Worm (Caenorhabditis elegans) whole organism, dauer: ENCODE results near the gene K08F11.1.

Source experiments
- unc-62 ChIP-seq: sonication (generic microtip); optimal IDR thresholded peaks from 2 replicates; lab custom pipeline; 2017; ENCODE audit warnings: missing biosample characterization, missing genetic modification reagents, missing genetic modification characterization

Gene K08F11.1

ce11 chrIV:4745422-4745821 is 20.8 kb downstream of the K08F11.1 start, which contains the start of gene timm-17B.1:
TSS of gene timm-17B.1 (minus strand) at chrIV:4745492.
- no peak for TF ChIP-seq unc-62 (GFP tag; lab: Kevin White, UChicago)

- TF ChIP-seq unc-62 (GFP tag; lab: Kevin White, UChicago) = no peak
These were observed 22.9 kb downstream of the K08F11.1 start, which contains the start of gene tctn-1 for ce11 chrIV:4747553-4747952. TSS of gene tctn-1 (minus strand) at chrIV:4747832.

ce11 chrIV:4748408-4749105 is 23.9 kb downstream of the K08F11.1 start, which contains the start of gene cyc-2.1:
TSS of gene cyc-2.1 (minus strand) at chrIV:4749012.
- no peak for TF ChIP-seq unc-62 (GFP tag; lab: Kevin White, UChicago)

- no peak for TF ChIP-seq unc-62 (GFP tag; lab: Kevin White, UChicago)
These were observed 24.5 kb downstream of the K08F11.1 start for ce11 chrIV:4749155-4749554.

ce11 chrIV:4749728-4750278 is 25.1 kb downstream of the K08F11.1 start, which contains the start of the genes rpl-20 and Y17G9B.5:
TSS of gene rpl-20 (minus strand) at chrIV:4749778.
TSS of gene Y17G9B.5 (plus strand) at chrIV:4750240.
- TF ChIP-seq unc-62 (GFP tag; lab: Kevin White, UChicago) = peak; percentile 61

ce11 chrIV:4751814-4752213 is 27.2 kb downstream of the K08F11.1 start, which contains the start of gene Y17G9B.4:
TSS of gene Y17G9B.4 (plus strand) at chrIV:4752119.
- TF ChIP-seq unc-62 (GFP tag; lab: Kevin White, UChicago) = no peak

- no peak for TF ChIP-seq unc-62 (GFP tag; lab: Kevin White, UChicago)
These were observed 31.4 kb downstream of the K08F11.1 start, which contains the start of the genes fbxb-77 and Y17G9B.11 for ce11 chrIV:4755929-4756655. TSS of gene fbxb-77 (minus strand) at chrIV:4756157. TSS of gene Y17G9B.11 (plus strand) at chrIV:4756605.

ce11 chrIV:4758659-4759058 is 34.0 kb downstream of the K08F11.1 start, which contains the start of gene Y17G9B.8:
TSS of gene Y17G9B.8 (minus strand) at chrIV:4758840.
- no peak for TF ChIP-seq unc-62 (GFP tag; lab: Kevin White, UChicago)

- no peak for TF ChIP-seq unc-62 (GFP tag; lab: Kevin White, UChicago)
These were observed 35.9 kb downstream of the K08F11.1 start, which contains the start of the genes memi-1 and cyp-31A3 for ce11 chrIV:4760378-4761084. TSS of gene memi-1 (minus strand) at chrIV:4760428. TSS of gene cyp-31A3 (plus strand) at chrIV:4761049.

ce11 chrIV:4763844-4764243 is 39.2 kb downstream of the K08F11.1 start, which contains the start of gene Y17G9B.2:
TSS of gene Y17G9B.2 (plus strand) at chrIV:4764144.
- TF ChIP-seq unc-62 (GFP tag; lab: Kevin White, UChicago) = no peak

- TF ChIP-seq unc-62 (GFP tag; lab: Kevin White, UChicago) = no peak
These were observed 39.8 kb downstream of the K08F11.1 start, which contains the start of gene npp-26 for ce11 chrIV:4764422-4764821. TSS of gene npp-26 (plus strand) at chrIV:4764722.

- no peak for TF ChIP-seq unc-62 (GFP tag; lab: Kevin White, UChicago)
These were observed 47.1 kb downstream of the K08F11.1 start, which contains the start of gene R11E3.2 for ce11 chrIV:4771792-4772191. TSS of gene R11E3.2 (plus strand) at chrIV:4772092.
